Fruit fly (Drosophila melanogaster) whole organism, adult: ENCODE results near the gene Or85b.

ENCODE experiments used
- CG5204 ChIP-seq: fragments of 200-800 bp; sonication (Bioruptor generic); optimal IDR thresholded peaks from 2 replicates; lab custom pipeline; 2016; ENCODE audit warnings: missing biosample characterization, missing genetic modification characterization
- CG7101 ChIP-seq: fragments of 200-800 bp; sonication (Bioruptor generic); optimal IDR thresholded peaks from 2 replicates; lab custom pipeline; 2018; ENCODE audit warnings: missing biosample characterization, mild to moderate bottlenecking, missing genetic modification characterization, moderate library complexity
- Hr96 ChIP-seq: fragments of 200-800 bp; sonication (Bioruptor generic); optimal IDR thresholded peaks from 2 replicates; lab custom pipeline; 2016; ENCODE audit warnings: missing biosample characterization, missing genetic modification characterization
- Mnt ChIP-seq: fragments of 200-800 bp; sonication (Bioruptor generic); optimal IDR thresholded peaks from 2 replicates; lab custom pipeline; 2016; ENCODE audit warnings: missing biosample characterization, mild to moderate bottlenecking, missing genetic modification characterization
- bab1 ChIP-seq: fragments of 200-800 bp; sonication (Bioruptor generic); optimal IDR thresholded peaks from 3 replicates; lab custom pipeline; 2019; ENCODE audit warnings: missing biosample characterization, mild to moderate bottlenecking, missing genetic modification characterization, moderate library complexity
- cic ChIP-seq: fragments of 200-800 bp; sonication (Bioruptor generic); optimal IDR thresholded peaks from 2 replicates; lab custom pipeline; 2017; ENCODE audit warnings: missing biosample characterization, mild to moderate bottlenecking, missing genetic modification characterization, moderate library complexity
- cnc ChIP-seq, 2 experiments: fragments of >200 bp; optimal IDR thresholded peaks; 2 replicates each; lab custom pipeline; 2017
- kay ChIP-seq: fragments of 200-800 bp; sonication (Bioruptor generic); peaks from one replicate; lab custom pipeline; 2016; ENCODE audit warnings: missing biosample characterization, missing genetic modification characterization, borderline replicate concordance
- tj ChIP-seq: fragments of 200-800 bp; sonication (Bioruptor generic); optimal IDR thresholded peaks from 3 replicates; lab custom pipeline; 2017; ENCODE audit warnings: missing biosample characterization, mild to moderate bottlenecking, missing genetic modification characterization, moderate library complexity

DNA sequence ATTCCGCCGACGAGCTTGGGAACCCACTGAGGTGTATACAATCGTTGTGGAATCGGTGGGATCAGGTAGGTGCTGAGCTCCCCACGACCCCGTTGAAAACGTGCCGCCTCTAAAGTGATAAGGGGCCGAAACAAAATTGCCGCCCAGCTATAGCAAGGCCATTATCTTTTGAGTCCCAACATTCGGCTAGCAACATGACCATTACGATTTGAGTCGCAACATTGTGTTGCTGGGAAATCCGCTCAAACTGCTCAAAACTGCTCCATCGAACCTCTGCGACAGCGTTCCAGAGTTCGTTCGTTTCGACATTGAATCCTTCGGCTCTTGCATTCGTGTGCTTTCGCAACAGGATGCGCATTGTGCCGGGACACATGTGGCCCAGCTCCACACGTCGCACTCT lies 17.7 kb upstream of the Or85b start, which contains the start of gene CG11741:
- TF ChIP-seq kay = no peak
- no peak for TF ChIP-seq cic (GFP tag; lab: Kevin White, UChicago)
- no peak for TF ChIP-seq CG7101 (tag; lab: Kevin White, UChicago)
- TF ChIP-seq tj (GFP tag; lab: Kevin White, UChicago) = no peak
- TF ChIP-seq bab1 (GFP tag; lab: Kevin White, UChicago) = no peak
- TF ChIP-seq cnc (optimal IDR thresholded peaks at IDR 0.05; lab: Kevin White, UChicago) = no peak
- no peak for TF ChIP-seq Hr96 (GFP tag; lab: Kevin White, UChicago)
- no peak for TF ChIP-seq Mnt (GFP tag; lab: Kevin White, UChicago)
- TF ChIP-seq CG5204 (GFP tag; lab: Kevin White, UChicago) = no peak
